Fruit fly (Drosophila melanogaster) whole organism, embryonic: Measurements from ENCODE around the gene AP-2alpha.

Experiments used
- Ada2b ChIP-seq: fragments of 200-800 bp; sonication (Bioruptor generic); IDR thresholded peaks from 2 replicates; pipeline ENCODE4 v1.3.6; 2022; ENCODE audit warnings: missing biosample characterization, missing genetic modification characterization
- Asciz ChIP-seq: fragments of 200-800 bp; sonication (Bioruptor generic); optimal IDR thresholded peaks from 2 replicates; lab custom pipeline; 2017; ENCODE audit warnings: missing biosample characterization, mild to moderate bottlenecking, missing genetic modification characterization, missing genetic modification reagents
- Bteb2 ChIP-seq: fragments of 200-800 bp; sonication (Bioruptor generic); optimal IDR thresholded peaks from 2 replicates; lab custom pipeline; 2016; ENCODE audit warnings: missing biosample characterization, missing genetic modification characterization
- CG10274 ChIP-seq: fragments of 200-800 bp; sonication (Bioruptor generic); optimal IDR thresholded peaks from 3 replicates; lab custom pipeline; 2017; ENCODE audit warnings: missing biosample characterization, mild to moderate bottlenecking, missing genetic modification characterization
- CG11247 ChIP-seq: fragments of 200-800 bp; sonication (Bioruptor generic); IDR thresholded peaks from 2 replicates; pipeline ENCODE4 v1.3.6; 2022; ENCODE audit warnings: missing biosample characterization, missing genetic modification characterization
- CG12236 ChIP-seq: fragments of 200-800 bp; sonication (Bioruptor generic); optimal IDR thresholded peaks from 2 replicates; lab custom pipeline; 2016; ENCODE audit warnings: missing biosample characterization, missing genetic modification characterization
- CG12391 ChIP-seq: fragments of 200-800 bp; sonication (Bioruptor generic); optimal IDR thresholded peaks from 3 replicates; lab custom pipeline; 2018; ENCODE audit warnings: missing biosample characterization, mild to moderate bottlenecking, missing genetic modification characterization, moderate library complexity
- CG13624 ChIP-seq: fragments of 200-800 bp; sonication (Bioruptor generic); optimal IDR thresholded peaks from 2 replicates; lab custom pipeline; 2016; ENCODE audit warnings: missing biosample characterization, missing genetic modification characterization
- CG14710 ChIP-seq: fragments of 200-800 bp; sonication (Bioruptor generic); optimal IDR thresholded peaks from 3 replicates; lab custom pipeline; 2019; ENCODE audit warnings: missing biosample characterization, mild to moderate bottlenecking, missing genetic modification characterization, moderate library complexity
- CG15479 ChIP-seq: fragments of 200-800 bp; sonication (Bioruptor generic); optimal IDR thresholded peaks from 3 replicates; lab custom pipeline; 2019; ENCODE audit warnings: missing biosample characterization, mild to moderate bottlenecking, missing genetic modification characterization, moderate library complexity
- CG15601 ChIP-seq: fragments of 200-800 bp; sonication (Bioruptor generic); optimal IDR thresholded peaks from 3 replicates; lab custom pipeline; 2019; ENCODE audit warnings: missing biosample characterization, mild to moderate bottlenecking, missing genetic modification characterization, moderate library complexity
- CG1602 ChIP-seq: fragments of 200-800 bp; sonication (Bioruptor generic); optimal IDR thresholded peaks from 3 replicates; lab custom pipeline; 2016; ENCODE audit warnings: missing biosample characterization, missing genetic modification characterization
- CG16863 ChIP-seq: fragments of 200-800 bp; sonication (Bioruptor generic); optimal IDR thresholded peaks from 3 replicates; lab custom pipeline; 2016; ENCODE audit warnings: missing biosample characterization, missing genetic modification characterization
- CG17912 ChIP-seq: fragments of 200-800 bp; sonication (Bioruptor generic); optimal IDR thresholded peaks from 2 replicates; lab custom pipeline; 2018; ENCODE audit warnings: missing biosample characterization, mild to moderate bottlenecking, missing genetic modification characterization
- CG31441 ChIP-seq: fragments of 200-800 bp; sonication (Bioruptor generic); IDR thresholded peaks from 2 replicates; pipeline ENCODE4 v1.3.6; 2022; ENCODE audit warnings: missing biosample characterization, missing genetic modification characterization
- CG5953 ChIP-seq: fragments of 200-800 bp; sonication (Bioruptor generic); IDR thresholded peaks from 2 replicates; pipeline ENCODE4 v1.3.6; 2022; ENCODE audit warnings: missing biosample characterization, missing genetic modification characterization
- CG7745 ChIP-seq: fragments of 200-800 bp; sonication (Bioruptor generic); optimal IDR thresholded peaks from 2 replicates; lab custom pipeline; 2018; ENCODE audit warnings: missing biosample characterization, mild to moderate bottlenecking, missing genetic modification characterization, moderate library complexity
- CG7928 ChIP-seq: fragments of 200-800 bp; sonication (Bioruptor generic); optimal IDR thresholded peaks from 2 replicates; lab custom pipeline; 2017; ENCODE audit warnings: missing biosample characterization, mild to moderate bottlenecking, missing genetic modification characterization
- CG8359 ChIP-seq: fragments of 200-800 bp; sonication (Bioruptor generic); optimal IDR thresholded peaks from 2 replicates; lab custom pipeline; 2017; ENCODE audit warnings: missing biosample characterization, mild to moderate bottlenecking, missing genetic modification characterization, borderline replicate concordance
- CG9797 ChIP-seq: fragments of 200-800 bp; sonication (Bioruptor generic); optimal IDR thresholded peaks from 3 replicates; lab custom pipeline; 2018; ENCODE audit warnings: missing biosample characterization, mild to moderate bottlenecking, missing genetic modification characterization
- D ChIP-seq, 2 experiments: fragments of 200-800 bp in 1 of 2; fragments of >200 bp in 1 of 2; sonication (Bioruptor generic) in 1 of 2; optimal IDR thresholded peaks; 2 replicates in 1 of 2; 3 replicates in 1 of 2; lab custom pipeline; 2017; ENCODE audit warnings: mild to moderate bottlenecking in 1 of 2, missing biosample characterization in 1 of 2, missing genetic modification characterization in 1 of 2, missing genetic modification reagents in 1 of 2
- Dip3 ChIP-seq: fragments of 200-800 bp; sonication (Bioruptor generic); optimal IDR thresholded peaks from 3 replicates; lab custom pipeline; 2016; ENCODE audit warnings: missing biosample characterization, missing genetic modification characterization
- ERR ChIP-seq: fragments of 200-800 bp; sonication (Bioruptor generic); optimal IDR thresholded peaks from 2 replicates; lab custom pipeline; 2016; ENCODE audit warnings: missing biosample characterization, missing genetic modification characterization
- Ets65A ChIP-seq: fragments of 200-800 bp; sonication (Bioruptor generic); peaks from one replicate; lab custom pipeline; 2016; ENCODE audit warnings: missing biosample characterization, missing genetic modification characterization
- Lim3 ChIP-seq: fragments of 200-800 bp; sonication (Bioruptor generic); IDR thresholded peaks from 2 replicates; pipeline ENCODE4 v1.3.6; 2022; ENCODE audit warnings: missing biosample characterization, missing genetic modification characterization
- Lpt ChIP-seq: fragments of >200 bp; optimal IDR thresholded peaks from 2 replicates; lab custom pipeline; 2018; ENCODE audit warnings: missing biosample characterization, missing genetic modification characterization
- Neu2 ChIP-seq: fragments of 200-800 bp; sonication (Bioruptor generic); optimal IDR thresholded peaks from 3 replicates; lab custom pipeline; 2016; ENCODE audit warnings: missing biosample characterization, missing genetic modification characterization, borderline replicate concordance
- Oaz ChIP-seq: fragments of 200-800 bp; sonication (Bioruptor generic); IDR thresholded peaks from 2 replicates; pipeline ENCODE4 v1.3.6; 2022; ENCODE audit warnings: missing biosample characterization, missing genetic modification characterization
- Side ChIP-seq: fragments of 200-800 bp; sonication (Bioruptor generic); optimal IDR thresholded peaks from 2 replicates; lab custom pipeline; 2016; ENCODE audit warnings: missing biosample characterization, missing genetic modification characterization
- Sry-β ChIP-seq: fragments of 200-800 bp; sonication (Bioruptor generic); optimal IDR thresholded peaks from 2 replicates; lab custom pipeline; 2018; ENCODE audit warnings: missing biosample characterization, mild to moderate bottlenecking, missing genetic modification characterization, moderate library complexity
- TFAM ChIP-seq: fragments of 200-800 bp; sonication (Bioruptor generic); optimal IDR thresholded peaks from 2 replicates; lab custom pipeline; 2017; ENCODE audit warnings: missing biosample characterization, missing genetic modification characterization, inconsistent platforms
- Trl ChIP-seq, 3 experiments: fragments of >200 bp in 2 of 3; fragments of 200-800 bp in 1 of 3; sonication (Bioruptor generic) in 1 of 3; optimal IDR thresholded peaks; 2 replicates in 1 of 3; 3 replicates in 2 of 3; lab custom pipeline; 2016 to 2017; ENCODE audit warnings: missing biosample characterization in 1 of 3, missing genetic modification characterization in 1 of 3
- YL-1 ChIP-seq: fragments of 200-800 bp; sonication (Bioruptor generic); optimal IDR thresholded peaks from 3 replicates; lab custom pipeline; 2017; ENCODE audit warnings: missing biosample characterization, mild to moderate bottlenecking, missing genetic modification characterization
- ap ChIP-seq: fragments of 200-800 bp; sonication (Bioruptor generic); IDR thresholded peaks from 2 replicates; pipeline ENCODE4 v1.3.6; 2022; ENCODE audit warnings: missing biosample characterization, missing genetic modification characterization
- ash1 ChIP-seq: fragments of 200-800 bp; sonication (Bioruptor generic); optimal IDR thresholded peaks from 2 replicates; lab custom pipeline; 2018; ENCODE audit warnings: missing biosample characterization, mild to moderate bottlenecking, missing genetic modification characterization
- bsh ChIP-seq, 2 experiments: fragments of 200-800 bp; sonication (Bioruptor generic); optimal IDR thresholded peaks; 2 replicates each; lab custom pipeline; 2017 to 2018; ENCODE audit warnings: mild to moderate bottlenecking in 2 of 2, missing biosample characterization in 2 of 2, missing genetic modification characterization in 2 of 2, moderate library complexity in 1 of 2
- chif ChIP-seq, 2 experiments: fragments of 200-800 bp; sonication (Bioruptor generic); optimal IDR thresholded peaks; 3 replicates each; lab custom pipeline; 2016; ENCODE audit warnings: missing biosample characterization in 2 of 2, missing genetic modification characterization in 2 of 2
- chinmo ChIP-seq: fragments of 200-800 bp; sonication (Bioruptor generic); IDR thresholded peaks from 4 replicates; pipeline ENCODE4 v1.3.6; 2022; ENCODE audit warnings: missing biosample characterization, missing genetic modification characterization; ENCODE audit not compliant: partially characterized antibody
- chm ChIP-seq: fragments of 200-800 bp; sonication (Bioruptor generic); IDR thresholded peaks from 2 replicates; pipeline ENCODE4 v1.3.6; 2022; ENCODE audit warnings: missing biosample characterization, missing genetic modification characterization
- dmrt11E ChIP-seq: fragments of 200-800 bp; sonication (Bioruptor generic); optimal IDR thresholded peaks from 3 replicates; lab custom pipeline; 2018; ENCODE audit warnings: missing biosample characterization, mild to moderate bottlenecking, missing genetic modification characterization, moderate library complexity
- ems ChIP-seq: fragments of 200-800 bp; sonication (Bioruptor generic); optimal IDR thresholded peaks from 3 replicates; lab custom pipeline; 2016; ENCODE audit warnings: missing biosample characterization, missing genetic modification characterization
- fd102C ChIP-seq: fragments of 200-800 bp; sonication (Bioruptor generic); optimal IDR thresholded peaks from 2 replicates; lab custom pipeline; 2018; ENCODE audit warnings: missing biosample characterization, mild to moderate bottlenecking, missing genetic modification characterization, moderate library complexity
- fru ChIP-seq: fragments of >200 bp; optimal IDR thresholded peaks from 2 replicates; lab custom pipeline; 2017
- gce ChIP-seq: fragments of 200-800 bp; sonication (Bioruptor generic); IDR thresholded peaks from 3 replicates; pipeline ENCODE4 v1.3.6; 2022; ENCODE audit warnings: missing biosample characterization, missing genetic modification characterization
- grn ChIP-seq: fragments of 200-800 bp; sonication (Bioruptor generic); optimal IDR thresholded peaks from 3 replicates; lab custom pipeline; 2017; ENCODE audit warnings: missing biosample characterization, missing genetic modification characterization
- lilli ChIP-seq: fragments of 200-800 bp; sonication (Bioruptor generic); optimal IDR thresholded peaks from 3 replicates; lab custom pipeline; 2016; ENCODE audit warnings: missing biosample characterization, missing genetic modification characterization
- nmo ChIP-seq: fragments of 200-800 bp; sonication (Bioruptor generic); optimal IDR thresholded peaks from 2 replicates; lab custom pipeline; 2018; ENCODE audit warnings: missing biosample characterization, mild to moderate bottlenecking, missing genetic modification characterization, moderate library complexity
- slbo ChIP-seq: fragments of 200-800 bp; sonication (Bioruptor generic); IDR thresholded peaks from 2 replicates; pipeline ENCODE4 v1.3.6; 2022; ENCODE audit warnings: missing biosample characterization, missing genetic modification characterization
- sna ChIP-seq: fragments of 200-800 bp; sonication (Bioruptor generic); IDR thresholded peaks from 2 replicates; pipeline ENCODE4 v1.3.6; 2022; ENCODE audit warnings: missing biosample characterization, missing genetic modification characterization; ENCODE audit not compliant: partially characterized antibody
- sr ChIP-seq: fragments of 200-800 bp; sonication (Bioruptor generic); IDR thresholded peaks from 3 replicates; pipeline ENCODE4 v1.3.6; 2022; ENCODE audit warnings: missing biosample characterization, missing genetic modification characterization
- zfh2 ChIP-seq: fragments of 200-800 bp; sonication (Bioruptor generic); optimal IDR thresholded peaks from 2 replicates; lab custom pipeline; 2016; ENCODE audit warnings: missing biosample characterization, missing genetic modification characterization

The AP-2alpha gene

DNA sequence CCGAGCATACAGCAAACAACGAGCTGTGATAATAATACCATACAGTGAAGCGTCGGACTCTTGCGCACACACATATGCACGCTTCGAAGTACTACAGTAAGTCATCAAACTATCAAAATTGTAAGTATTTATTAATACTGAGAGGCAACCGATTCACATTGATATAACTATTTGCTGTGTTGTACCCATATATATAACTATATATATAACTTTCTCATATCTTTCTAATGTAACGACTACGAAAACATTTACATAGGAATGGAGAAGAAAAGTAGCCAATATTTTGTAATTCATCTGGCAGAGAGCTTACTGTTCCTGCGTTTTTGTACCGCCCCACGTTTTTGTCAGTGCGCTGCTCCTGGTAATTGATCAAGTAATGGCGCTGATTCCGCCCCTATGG, 1.6 kb downstream of the AP-2alpha start (continued):
- TF ChIP-seq Asciz = no peak
- no peak for TF ChIP-seq zfh2
- no peak for TF ChIP-seq fd102C (GFP tag; lab: Kevin White, UChicago)
- no peak for TF ChIP-seq ems (GFP tag; lab: Kevin White, UChicago)
- TF ChIP-seq slbo = peak; percentile 8; the same call in 1 of the 2 replicates
- TF ChIP-seq CG15601 (tag; lab: Kevin White, UChicago) = no peak
- no peak for TF ChIP-seq CG7928 (GFP tag; lab: Kevin White, UChicago)
- no peak for TF ChIP-seq CG7745
- no peak for TF ChIP-seq CG17912 (GFP tag; lab: Kevin White, UChicago)
- no peak for TF ChIP-seq D (optimal IDR thresholded peaks at IDR 0.05; lab: Kevin White, UChicago)
- no peak for TF ChIP-seq D (GFP tag; optimal IDR thresholded peaks at IDR 0.05; lab: Kevin White, UChicago)
- TF ChIP-seq Bteb2 (GFP tag; lab: Kevin White, UChicago) = no peak
- no peak for TF ChIP-seq CG9797 (GFP tag; lab: Kevin White, UChicago)
- no peak for TF ChIP-seq Lpt (GFP tag; lab: Kevin White, UChicago)
- no peak for TF ChIP-seq grn
- TF ChIP-seq ERR (GFP tag; lab: Kevin White, UChicago) = no peak
- TF ChIP-seq YL-1 (GFP tag; lab: Kevin White, UChicago) = no peak
- peak; percentile 44; the same call in 1 of the 2 replicates for TF ChIP-seq CG11247
- TF ChIP-seq CG16863 = no peak
- TF ChIP-seq nmo (GFP tag; lab: Kevin White, UChicago) = no peak
- TF ChIP-seq ap (GFP tag; lab: Robert Waterston, UW) = no peak
- TF ChIP-seq Dip3 = no peak
- no peak for TF ChIP-seq Side (GFP tag; lab: Kevin White, UChicago)
- no peak for TF ChIP-seq TFAM (GFP tag; lab: Kevin White, UChicago)
- TF ChIP-seq Ada2b (GFP tag; lab: Robert Waterston, UW) = no peak
- TF ChIP-seq Lim3 = no peak
- no peak for TF ChIP-seq bsh (GFP tag; optimal IDR thresholded peaks at IDR 0.05; lab: Kevin White, UChicago)
- TF ChIP-seq ash1 (GFP tag; lab: Kevin White, UChicago) = no peak
- no peak for TF ChIP-seq dmrt11E (tag; lab: Kevin White, UChicago)
- TF ChIP-seq lilli (GFP tag; lab: Kevin White, UChicago) = peak; percentile 30
- TF ChIP-seq CG12236 (GFP tag; lab: Kevin White, UChicago) = no peak
- TF ChIP-seq CG8359 (GFP tag; lab: Kevin White, UChicago) = no peak
- TF ChIP-seq sr (GFP tag; lab: Robert Waterston, UW) = no peak
- TF ChIP-seq CG10274 (GFP tag; lab: Kevin White, UChicago) = peak; percentile 8
- no peak for TF ChIP-seq CG15479 (GFP tag; lab: Kevin White, UChicago)
- no peak for TF ChIP-seq chm (GFP tag; lab: Robert Waterston, UW)
- TF ChIP-seq Neu2 = no peak
- TF ChIP-seq CG14710 (tag; lab: Kevin White, UChicago) = no peak
- no peak for TF ChIP-seq CG31441 (GFP tag; lab: Robert Waterston, UW)
- peak; percentile 21 for TF ChIP-seq CG12391 (tag; lab: Kevin White, UChicago)
- no peak for TF ChIP-seq gce
- TF ChIP-seq sna (GFP tag; lab: Robert Waterston, UW) = no peak
- TF ChIP-seq Ets65A (GFP tag; lab: Kevin White, UChicago) = no peak
- no peak for TF ChIP-seq CG13624 (GFP tag; lab: Kevin White, UChicago)
- no peak for TF ChIP-seq chinmo (GFP tag; lab: Robert Waterston, UW)
- no peak for TF ChIP-seq chif (GFP tag; optimal IDR thresholded peaks at IDR 0.05; lab: Kevin White, UChicago)
- no peak for TF ChIP-seq fru (lab: Kevin White, UChicago)
- TF ChIP-seq Oaz (GFP tag; lab: Robert Waterston, UW) = no peak
- no peak for TF ChIP-seq CG1602 (GFP tag; lab: Kevin White, UChicago)
- no peak for TF ChIP-seq CG5953 (GFP tag; lab: Robert Waterston, UW)
- TF ChIP-seq Sry-β (GFP tag; lab: Kevin White, UChicago) = no peak
- no peak for TF ChIP-seq Trl (optimal IDR thresholded peaks at IDR 0.05; lab: Kevin White, UChicago)
- TF ChIP-seq Trl (GFP tag; optimal IDR thresholded peaks at IDR 0.05; lab: Kevin White, UChicago) = no peak
